Fruit fly (Drosophila melanogaster) whole organism, embryonic: Measurements from ENCODE around the gene CG42272.
A peak's percentile ranks its signal among the peaks of the same experiment; 100 is the strongest.

Experiments used
- Blimp-1 ChIP-seq: fragments of 200-800 bp; sonication (Bioruptor generic); optimal IDR thresholded peaks from 3 replicates; lab custom pipeline; 2018; ENCODE audit warnings: missing biosample characterization, missing genetic modification characterization, mild to moderate bottlenecking, moderate library complexity, missing genetic modification reagents
- Bteb2 ChIP-seq: fragments of 200-800 bp; sonication (Bioruptor generic); optimal IDR thresholded peaks from 2 replicates; lab custom pipeline; 2016; ENCODE audit warnings: missing biosample characterization, missing genetic modification characterization
- CG11723 ChIP-seq: fragments of 200-800 bp; sonication (Bioruptor generic); optimal IDR thresholded peaks from 2 replicates; lab custom pipeline; 2017; ENCODE audit warnings: missing biosample characterization, mild to moderate bottlenecking, missing genetic modification characterization
- CG12236 ChIP-seq: fragments of 200-800 bp; sonication (Bioruptor generic); optimal IDR thresholded peaks from 2 replicates; lab custom pipeline; 2016; ENCODE audit warnings: missing biosample characterization, missing genetic modification characterization
- CG12659 ChIP-seq: fragments of 200-800 bp; sonication (Bioruptor generic); optimal IDR thresholded peaks from 3 replicates; lab custom pipeline; 2017; ENCODE audit warnings: mild to moderate bottlenecking, missing biosample characterization, missing genetic modification reagents, missing genetic modification characterization
- CG12744 ChIP-seq: fragments of 200-800 bp; sonication (Bioruptor generic); optimal IDR thresholded peaks from 2 replicates; lab custom pipeline; 2016; ENCODE audit warnings: missing biosample characterization, missing genetic modification characterization
- CG13296 ChIP-seq: fragments of 200-800 bp; sonication (Bioruptor generic); optimal IDR thresholded peaks from 3 replicates; lab custom pipeline; 2018; ENCODE audit warnings: missing biosample characterization, mild to moderate bottlenecking, missing genetic modification characterization
- CG15479 ChIP-seq: fragments of 200-800 bp; sonication (Bioruptor generic); optimal IDR thresholded peaks from 3 replicates; lab custom pipeline; 2019; ENCODE audit warnings: missing biosample characterization, mild to moderate bottlenecking, missing genetic modification characterization, moderate library complexity
- CG15514 ChIP-seq: fragments of 200-800 bp; sonication (Bioruptor generic); optimal IDR thresholded peaks from 3 replicates; lab custom pipeline; 2017; ENCODE audit warnings: missing biosample characterization, missing genetic modification characterization, mild to moderate bottlenecking, moderate library complexity, missing genetic modification reagents
- CG1647 ChIP-seq: fragments of 200-800 bp; sonication (Bioruptor generic); optimal IDR thresholded peaks from 3 replicates; lab custom pipeline; 2016; ENCODE audit warnings: missing biosample characterization, missing genetic modification characterization
- CG16779 ChIP-seq: fragments of 200-800 bp; sonication (Bioruptor generic); IDR thresholded peaks from 2 replicates; pipeline ENCODE4 v1.3.6; 2022; ENCODE audit warnings: missing biosample characterization, missing genetic modification characterization
- CG16815 ChIP-seq: fragments of 200-800 bp; sonication (Bioruptor generic); optimal IDR thresholded peaks from 3 replicates; lab custom pipeline; 2017; ENCODE audit warnings: missing biosample characterization, mild to moderate bottlenecking, missing genetic modification characterization
- CG2199 ChIP-seq: fragments of 200-800 bp; sonication (Bioruptor generic); IDR thresholded peaks from 3 replicates; pipeline ENCODE4 v1.3.6; 2022; ENCODE audit warnings: missing biosample characterization, missing genetic modification characterization
- CG30020 ChIP-seq: fragments of 200-800 bp; optimal IDR thresholded peaks from 2 replicates; lab custom pipeline; 2019; ENCODE audit warnings: missing biosample characterization, mild to moderate bottlenecking, missing genetic modification characterization, moderate library complexity
- CG3726 ChIP-seq: fragments of 200-800 bp; sonication (Bioruptor generic); IDR thresholded peaks from 3 replicates; pipeline ENCODE4, ENCODE4 v1.3.6; 2022; ENCODE audit warnings: missing biosample characterization, missing genetic modification characterization
- CG43689 ChIP-seq: fragments of 200-800 bp; sonication (Bioruptor generic); IDR thresholded peaks from 2 replicates; pipeline ENCODE4 v1.3.6; 2022; ENCODE audit warnings: missing biosample characterization, missing genetic modification characterization
- CG4854 ChIP-seq: fragments of 200-800 bp; sonication (Bioruptor generic); optimal IDR thresholded peaks from 2 replicates; lab custom pipeline; 2016; ENCODE audit warnings: missing biosample characterization, missing genetic modification characterization, inconsistent platforms
- CG6813 ChIP-seq: fragments of 200-800 bp; sonication (Bioruptor generic); optimal IDR thresholded peaks from 2 replicates; lab custom pipeline; 2017; ENCODE audit warnings: missing biosample characterization, missing genetic modification characterization, mild to moderate bottlenecking, moderate library complexity, missing genetic modification reagents
- CG7987 ChIP-seq: fragments of 200-800 bp; sonication (Bioruptor generic); optimal IDR thresholded peaks from 2 replicates; lab custom pipeline; 2018; ENCODE audit warnings: missing biosample characterization, mild to moderate bottlenecking, missing genetic modification characterization, moderate library complexity
- CG8765 ChIP-seq: fragments of 200-800 bp; sonication (Bioruptor generic); IDR thresholded peaks from 2 replicates; pipeline ENCODE4 v1.3.6; 2022; ENCODE audit warnings: missing biosample characterization, missing genetic modification characterization
- Drgx ChIP-seq: fragments of 200-800 bp; sonication (Bioruptor generic); IDR thresholded peaks from 2 replicates; pipeline ENCODE4 v1.3.6; 2022; ENCODE audit warnings: missing biosample characterization, missing genetic modification characterization
- Gsc ChIP-seq: fragments of 200-800 bp; sonication (Bioruptor generic); IDR thresholded peaks from 2 replicates; pipeline ENCODE4 v1.3.6; 2022; ENCODE audit warnings: missing biosample characterization, missing genetic modification characterization
- Gug ChIP-seq: fragments of 200-800 bp; sonication (Bioruptor generic); IDR thresholded peaks from 4 replicates; pipeline ENCODE4 v1.3.6; 2022; ENCODE audit warnings: missing biosample characterization, missing genetic modification characterization
- HLH3B ChIP-seq: fragments of 200-800 bp; sonication (Bioruptor generic); IDR thresholded peaks from 2 replicates; pipeline ENCODE4 v1.3.6; 2022; ENCODE audit warnings: missing biosample characterization, missing genetic modification characterization
- HLH4C ChIP-seq: fragments of 200-800 bp; sonication (Bioruptor generic); IDR thresholded peaks from 3 replicates; pipeline ENCODE4 v1.3.6; 2022; ENCODE audit warnings: missing biosample characterization, missing genetic modification characterization; ENCODE audit not compliant: partially characterized antibody
- Hmx ChIP-seq: fragments of 200-800 bp; sonication (Bioruptor generic); optimal IDR thresholded peaks from 2 replicates; lab custom pipeline; 2016; ENCODE audit warnings: missing biosample characterization, missing genetic modification characterization
- Lim3 ChIP-seq: fragments of 200-800 bp; sonication (Bioruptor generic); IDR thresholded peaks from 2 replicates; pipeline ENCODE4 v1.3.6; 2022; ENCODE audit warnings: missing biosample characterization, missing genetic modification characterization
- Lpt ChIP-seq: fragments of >200 bp; optimal IDR thresholded peaks from 2 replicates; lab custom pipeline; 2018; ENCODE audit warnings: missing biosample characterization, missing genetic modification characterization
- MTF-1 ChIP-seq: fragments of 200-800 bp; sonication (Bioruptor generic); optimal IDR thresholded peaks from 2 replicates; lab custom pipeline; 2018; ENCODE audit warnings: missing biosample characterization, mild to moderate bottlenecking, missing genetic modification characterization, borderline replicate concordance
- Oli ChIP-seq: fragments of 200-800 bp; sonication (Bioruptor generic); optimal IDR thresholded peaks from 2 replicates; lab custom pipeline; 2018; ENCODE audit warnings: missing biosample characterization, mild to moderate bottlenecking, missing genetic modification characterization, moderate library complexity
- Optix ChIP-seq: fragments of 200-800 bp; sonication (Bioruptor generic); IDR thresholded peaks from 3 replicates; pipeline ENCODE4 v1.3.6; 2022; ENCODE audit warnings: missing biosample characterization, missing genetic modification characterization
- PHDP ChIP-seq: fragments of 200-800 bp; sonication (Bioruptor generic); optimal IDR thresholded peaks from 3 replicates; lab custom pipeline; 2018; ENCODE audit warnings: missing biosample characterization, mild to moderate bottlenecking, missing genetic modification characterization, moderate library complexity
- Pdp1 ChIP-seq, 2 experiments: fragments of 200-800 bp; sonication (Bioruptor generic); optimal IDR thresholded peaks; 3 replicates each; lab custom pipeline; 2016; ENCODE audit warnings: missing biosample characterization in 2 of 2, missing genetic modification characterization in 2 of 2, mild to moderate bottlenecking in 1 of 2, moderate library complexity in 1 of 2
- aop ChIP-seq: fragments of 200-800 bp; sonication (Bioruptor generic); IDR thresholded peaks from 2 replicates; pipeline ENCODE4 v1.3.6; 2022; ENCODE audit warnings: missing biosample characterization, missing genetic modification characterization
- ara ChIP-seq: fragments of 200-800 bp; sonication (Bioruptor generic); IDR thresholded peaks from 2 replicates; pipeline ENCODE4 v1.3.6; 2022; ENCODE audit warnings: missing biosample characterization, missing genetic modification characterization
- chif ChIP-seq, 2 experiments: fragments of 200-800 bp; sonication (Bioruptor generic); optimal IDR thresholded peaks; 3 replicates each; lab custom pipeline; 2016; ENCODE audit warnings: missing biosample characterization in 2 of 2, missing genetic modification characterization in 2 of 2
- chn ChIP-seq: fragments of 200-800 bp; sonication (Bioruptor generic); optimal IDR thresholded peaks from 2 replicates; lab custom pipeline; 2016; ENCODE audit warnings: missing biosample characterization, missing genetic modification characterization
- dm ChIP-seq: fragments of 200-800 bp; sonication (Bioruptor generic); optimal IDR thresholded peaks from 3 replicates; lab custom pipeline; 2016; ENCODE audit warnings: missing biosample characterization, missing genetic modification characterization
- eyg ChIP-seq: fragments of 200-800 bp; sonication (Bioruptor generic); optimal IDR thresholded peaks from 3 replicates; lab custom pipeline; 2016; ENCODE audit warnings: missing biosample characterization, missing genetic modification characterization
- gfzf ChIP-seq: fragments of 200-800 bp; sonication (Bioruptor generic); optimal IDR thresholded peaks from 2 replicates; lab custom pipeline; 2016; ENCODE audit warnings: missing biosample characterization, mild to moderate bottlenecking, missing genetic modification characterization, moderate library complexity
- gsb ChIP-seq: fragments of 200-800 bp; sonication (Bioruptor generic); IDR thresholded peaks from 2 replicates; pipeline ENCODE4 v1.3.6; 2022; ENCODE audit warnings: missing biosample characterization, missing genetic modification characterization
- kni ChIP-seq: fragments of 200-800 bp; sonication (Bioruptor generic); optimal IDR thresholded peaks from 3 replicates; lab custom pipeline; 2017; ENCODE audit warnings: mild to moderate bottlenecking, missing biosample characterization, missing genetic modification reagents, missing genetic modification characterization
- nau ChIP-seq: fragments of 200-800 bp; sonication (Bioruptor generic); optimal IDR thresholded peaks from 3 replicates; lab custom pipeline; 2017; ENCODE audit warnings: missing biosample characterization, mild to moderate bottlenecking, missing genetic modification characterization, missing genetic modification reagents
- run ChIP-seq: fragments of 200-800 bp; sonication (Bioruptor generic); optimal IDR thresholded peaks from 3 replicates; lab custom pipeline; 2018; ENCODE audit warnings: missing biosample characterization, mild to moderate bottlenecking, missing genetic modification characterization
- sisA ChIP-seq: fragments of 200-800 bp; sonication (Bioruptor generic); IDR thresholded peaks from 2 replicates; pipeline ENCODE4 v1.3.6; 2022; ENCODE audit warnings: missing biosample characterization, missing genetic modification characterization
- stc ChIP-seq: fragments of 200-800 bp; sonication (Bioruptor generic); IDR thresholded peaks from 2 replicates; pipeline ENCODE4 v1.3.6; 2022; ENCODE audit warnings: missing biosample characterization, missing genetic modification characterization
- tin ChIP-seq: fragments of 200-800 bp; sonication (Bioruptor generic); optimal IDR thresholded peaks from 3 replicates; lab custom pipeline; 2016; ENCODE audit warnings: missing biosample characterization, missing genetic modification characterization
- wek ChIP-seq: fragments of 200-800 bp; sonication (Bioruptor generic); optimal IDR thresholded peaks from 3 replicates; lab custom pipeline; 2018; ENCODE audit warnings: missing biosample characterization, mild to moderate bottlenecking, missing genetic modification characterization, moderate library complexity
- zen2 ChIP-seq: fragments of 200-800 bp; sonication (Bioruptor generic); IDR thresholded peaks from 3 replicates; pipeline ENCODE4 v1.3.6; 2022; ENCODE audit warnings: missing biosample characterization, missing genetic modification characterization; ENCODE audit not compliant: partially characterized antibody

Gene CG42272

DNA sequence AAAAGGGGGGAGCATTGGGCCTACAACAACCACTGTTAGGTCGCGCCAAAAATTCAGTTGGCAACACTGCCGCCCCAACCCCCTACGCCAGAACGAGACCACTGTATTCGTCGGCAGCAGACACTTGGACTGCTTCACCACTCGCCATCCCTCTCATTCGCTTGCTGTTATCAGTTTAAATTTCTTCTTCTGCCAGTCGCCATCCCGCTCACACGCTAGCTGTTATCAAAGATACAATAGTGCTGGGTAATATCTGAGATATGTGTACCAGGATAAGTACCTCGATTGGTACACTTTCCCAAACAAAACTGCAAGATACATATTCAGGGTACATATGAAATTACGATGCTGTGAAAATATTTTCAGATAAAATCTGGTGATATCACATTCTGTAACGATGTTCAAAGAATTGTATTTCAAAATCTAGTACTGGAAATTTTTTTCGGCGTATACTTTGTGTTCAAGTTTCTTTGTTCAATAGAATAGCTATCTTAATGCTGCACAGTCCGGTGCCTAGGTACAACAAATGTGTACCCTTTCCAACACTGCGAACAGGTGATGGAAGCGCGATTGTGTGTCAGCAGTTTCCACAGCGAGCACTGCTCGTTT, 31.9 kb upstream of the CG42272 start (continued):
- TF ChIP-seq Drgx (GFP tag; lab: Robert Waterston, UW), result peak; percentile 77; the same call in 1 of the 2 replicates
- peak; percentile 71 for TF ChIP-seq CG16815
- TF ChIP-seq CG12659, result peak; percentile 93
- TF ChIP-seq CG11723 (GFP tag; lab: Kevin White, UChicago), result no peak
- peak; percentile 76 for TF ChIP-seq CG12236 (GFP tag; lab: Kevin White, UChicago)
- TF ChIP-seq Blimp-1 (GFP tag; lab: Kevin White, UChicago), result no peak
- peak; percentile 59 for TF ChIP-seq CG6813 (GFP tag; lab: Kevin White, UChicago)
- TF ChIP-seq CG43689, result 0 out of 2 replicates have a peak, but pooled peaks have one; percentile 22
- TF ChIP-seq HLH4C, result peak; percentile 50; the same call in 2 of the 3 replicates
- TF ChIP-seq CG12744 (GFP tag; lab: Kevin White, UChicago), result peak; percentile 74
- TF ChIP-seq gsb (GFP tag; lab: Robert Waterston, UW), result no peak
- no peak for TF ChIP-seq Lpt
- peak; percentile 54 for TF ChIP-seq wek
- no peak for TF ChIP-seq Optix
- TF ChIP-seq CG15514, result peak; percentile 65
- peak; percentile 75 for TF ChIP-seq tin (GFP tag; lab: Kevin White, UChicago)
- no peak for TF ChIP-seq Gsc (GFP tag; lab: Robert Waterston, UW)
- no peak for TF ChIP-seq nau
- peak; percentile 76 to 78 for TF ChIP-seq Pdp1 (GFP tag; optimal IDR thresholded peaks at IDR 0.05; lab: Kevin White, UChicago)
- TF ChIP-seq CG4854 (GFP tag; lab: Kevin White, UChicago), result peak; percentile 90
- TF ChIP-seq dm (GFP tag; lab: Kevin White, UChicago), result peak; percentile 64
- TF ChIP-seq CG2199 (GFP tag; lab: Robert Waterston, UW), result 0 out of 3 replicates have a peak, but pooled peaks have one; percentile 23
- 0 out of 3 replicates have a peak, but pooled peaks have one; percentile 28 for TF ChIP-seq CG3726
- TF ChIP-seq aop (GFP tag; lab: Robert Waterston, UW), result no peak
- peak; percentile 54 for TF ChIP-seq HLH3B (GFP tag; lab: Robert Waterston, UW)
- peak; percentile 73 for TF ChIP-seq CG30020 (tag; lab: Kevin White, UChicago)
- TF ChIP-seq Oli, result peak; percentile 87
- peak; percentile 53 for TF ChIP-seq run
- peak; percentile 77 for TF ChIP-seq kni (GFP tag; lab: Kevin White, UChicago)
- TF ChIP-seq Hmx (GFP tag; lab: Kevin White, UChicago), result peak; percentile 65
- peak; percentile 86 for TF ChIP-seq Bteb2 (GFP tag; lab: Kevin White, UChicago)
- TF ChIP-seq eyg (GFP tag; lab: Kevin White, UChicago), result peak; percentile 68
- peak; percentile 88 for TF ChIP-seq CG13296 (GFP tag; lab: Kevin White, UChicago)
- TF ChIP-seq CG1647 (GFP tag; lab: Kevin White, UChicago), result peak; percentile 68
- TF ChIP-seq gfzf (GFP tag; lab: Kevin White, UChicago), result peak; percentile 14
- TF ChIP-seq chn (GFP tag; lab: Kevin White, UChicago), result peak; percentile 81
- TF ChIP-seq stc, result peak; percentile 46; the same call in 1 of the 2 replicates
- no peak for TF ChIP-seq MTF-1
- TF ChIP-seq CG16779 (GFP tag; lab: Robert Waterston, UW), result 0 out of 2 replicates have a peak, but pooled peaks have one; percentile 7
- peak; percentile 62; the same call in 3 of the 4 replicates for TF ChIP-seq Gug
- no peak; the same call in 1 of the 2 replicates for TF ChIP-seq ara
- TF ChIP-seq CG8765 (GFP tag; lab: Robert Waterston, UW), result no peak
- TF ChIP-seq CG7987 (GFP tag; lab: Kevin White, UChicago), result peak; percentile 73
- TF ChIP-seq chif (GFP tag; optimal IDR thresholded peaks at IDR 0.05; lab: Kevin White, UChicago), result peak; percentile 72 to 81
- peak; percentile 91 for TF ChIP-seq PHDP
- TF ChIP-seq sisA (GFP tag; lab: Robert Waterston, UW), result peak; percentile 69; the same call in 1 of the 2 replicates
- TF ChIP-seq CG15479 (GFP tag; lab: Kevin White, UChicago), result no peak
- TF ChIP-seq zen2, result no peak
- TF ChIP-seq Lim3 (GFP tag; lab: Robert Waterston, UW), result no peak
